Fruit fly (Drosophila melanogaster) whole organism, embryonic: ENCODE results near the gene CG13833.

Source experiments
- CG10274 ChIP-seq: fragments of 200-800 bp; sonication (Bioruptor generic); optimal IDR thresholded peaks from 3 replicates; lab custom pipeline; 2017; ENCODE audit warnings: missing biosample characterization, mild to moderate bottlenecking, missing genetic modification characterization
- CG10959 ChIP-seq: fragments of 200-800 bp; sonication (Bioruptor generic); IDR thresholded peaks from 2 replicates; pipeline ENCODE4 v1.3.6; 2022; ENCODE audit warnings: missing biosample characterization, missing genetic modification characterization
- CG11085 ChIP-seq: fragments of 200-800 bp; sonication (Bioruptor generic); IDR thresholded peaks from 2 replicates; pipeline ENCODE4 v1.3.6; 2022; ENCODE audit warnings: missing biosample characterization, missing genetic modification characterization
- CG11247 ChIP-seq: fragments of 200-800 bp; sonication (Bioruptor generic); IDR thresholded peaks from 2 replicates; pipeline ENCODE4 v1.3.6; 2022; ENCODE audit warnings: missing biosample characterization, missing genetic modification characterization
- CG11456 ChIP-seq: fragments of 200-800 bp; sonication (Bioruptor generic); IDR thresholded peaks from 3 replicates; pipeline ENCODE4 v1.3.6; 2022; ENCODE audit warnings: missing biosample characterization, missing genetic modification characterization
- CG12104 ChIP-seq: fragments of 200-800 bp; sonication (Bioruptor generic); optimal IDR thresholded peaks from 3 replicates; lab custom pipeline; 2016; ENCODE audit warnings: missing biosample characterization, missing genetic modification characterization
- CG12219 ChIP-seq: fragments of 200-800 bp; sonication (Bioruptor generic); optimal IDR thresholded peaks from 3 replicates; lab custom pipeline; 2018; ENCODE audit warnings: missing biosample characterization, mild to moderate bottlenecking, missing genetic modification characterization
- CG13296 ChIP-seq: fragments of 200-800 bp; sonication (Bioruptor generic); optimal IDR thresholded peaks from 3 replicates; lab custom pipeline; 2018; ENCODE audit warnings: missing biosample characterization, mild to moderate bottlenecking, missing genetic modification characterization
- CG13775 ChIP-seq: fragments of 200-800 bp; sonication (Bioruptor generic); optimal IDR thresholded peaks from 3 replicates; lab custom pipeline; 2017; ENCODE audit warnings: missing biosample characterization, mild to moderate bottlenecking, missing genetic modification characterization
- CG15011 ChIP-seq: fragments of 200-800 bp; sonication (Bioruptor generic); optimal IDR thresholded peaks from 3 replicates; lab custom pipeline; 2018; ENCODE audit warnings: missing biosample characterization, mild to moderate bottlenecking, missing genetic modification characterization
- CG15514 ChIP-seq: fragments of 200-800 bp; sonication (Bioruptor generic); optimal IDR thresholded peaks from 3 replicates; lab custom pipeline; 2017; ENCODE audit warnings: missing biosample characterization, missing genetic modification characterization, mild to moderate bottlenecking, moderate library complexity, missing genetic modification reagents
- CG16815 ChIP-seq: fragments of 200-800 bp; sonication (Bioruptor generic); optimal IDR thresholded peaks from 3 replicates; lab custom pipeline; 2017; ENCODE audit warnings: missing biosample characterization, mild to moderate bottlenecking, missing genetic modification characterization
- CG16863 ChIP-seq: fragments of 200-800 bp; sonication (Bioruptor generic); optimal IDR thresholded peaks from 3 replicates; lab custom pipeline; 2016; ENCODE audit warnings: missing biosample characterization, missing genetic modification characterization
- CG17361 ChIP-seq: fragments of 200-800 bp; sonication (Bioruptor generic); IDR thresholded peaks from 3 replicates; pipeline ENCODE4 v1.3.6; 2022; ENCODE audit warnings: missing biosample characterization, missing genetic modification characterization
- CG17385 ChIP-seq: fragments of 200-800 bp; sonication (Bioruptor generic); optimal IDR thresholded peaks from 3 replicates; lab custom pipeline; 2018; ENCODE audit warnings: missing biosample characterization, mild to moderate bottlenecking, missing genetic modification characterization
- CG18599 ChIP-seq: fragments of 200-800 bp; sonication (Bioruptor generic); optimal IDR thresholded peaks from 3 replicates; lab custom pipeline; 2017; ENCODE audit warnings: missing biosample characterization, missing genetic modification characterization, mild to moderate bottlenecking, moderate library complexity, missing genetic modification reagents
- CG2202 ChIP-seq: fragments of 200-800 bp; sonication (Bioruptor generic); optimal IDR thresholded peaks from 2 replicates; lab custom pipeline; 2018; ENCODE audit warnings: missing biosample characterization, mild to moderate bottlenecking, missing genetic modification characterization
- CG2678 ChIP-seq: fragments of 200-800 bp; sonication (Bioruptor generic); optimal IDR thresholded peaks from 3 replicates; lab custom pipeline; 2019; ENCODE audit warnings: missing biosample characterization, mild to moderate bottlenecking, missing genetic modification characterization, moderate library complexity
- CG30403 ChIP-seq: fragments of 200-800 bp; sonication (Bioruptor generic); optimal IDR thresholded peaks from 3 replicates; lab custom pipeline; 2016; ENCODE audit warnings: missing biosample characterization, missing genetic modification characterization
- CG30431 ChIP-seq: fragments of 200-800 bp; sonication (Bioruptor generic); optimal IDR thresholded peaks from 2 replicates; lab custom pipeline; 2017; ENCODE audit warnings: missing biosample characterization, missing genetic modification characterization
- CG31441 ChIP-seq: fragments of 200-800 bp; sonication (Bioruptor generic); IDR thresholded peaks from 2 replicates; pipeline ENCODE4 v1.3.6; 2022; ENCODE audit warnings: missing biosample characterization, missing genetic modification characterization
- CG32772 ChIP-seq: fragments of 200-800 bp; sonication (Bioruptor generic); IDR thresholded peaks from 2 replicates; pipeline ENCODE4 v1.3.6; 2022; ENCODE audit warnings: missing biosample characterization, missing genetic modification characterization
- CG3847 ChIP-seq: fragments of 200-800 bp; sonication (Bioruptor generic); IDR thresholded peaks from 2 replicates; pipeline ENCODE4 v1.3.6; 2022; ENCODE audit warnings: missing biosample characterization, missing genetic modification characterization
- CG4424 ChIP-seq: fragments of 200-800 bp; sonication (Bioruptor generic); optimal IDR thresholded peaks from 3 replicates; lab custom pipeline; 2016; ENCODE audit warnings: missing biosample characterization, missing genetic modification characterization
- CG4730 ChIP-seq: fragments of 200-800 bp; sonication (Bioruptor generic); IDR thresholded peaks from 2 replicates; pipeline ENCODE4 v1.3.6; 2022; ENCODE audit warnings: missing biosample characterization, missing genetic modification characterization
- CG7928 ChIP-seq: fragments of 200-800 bp; sonication (Bioruptor generic); optimal IDR thresholded peaks from 2 replicates; lab custom pipeline; 2017; ENCODE audit warnings: missing biosample characterization, mild to moderate bottlenecking, missing genetic modification characterization
- CG8944 ChIP-seq: fragments of 200-800 bp; sonication (Bioruptor generic); optimal IDR thresholded peaks from 3 replicates; lab custom pipeline; 2016; ENCODE audit warnings: missing biosample characterization, missing genetic modification characterization
- D19B ChIP-seq: fragments of 200-800 bp; sonication (Bioruptor generic); optimal IDR thresholded peaks from 2 replicates; lab custom pipeline; 2017; ENCODE audit warnings: missing biosample characterization, mild to moderate bottlenecking, missing genetic modification characterization
- Dek ChIP-seq: fragments of 200-800 bp; sonication (Bioruptor generic); optimal IDR thresholded peaks from 3 replicates; lab custom pipeline; 2019; ENCODE audit warnings: missing biosample characterization, mild to moderate bottlenecking, missing genetic modification characterization, moderate library complexity
- Ets97D ChIP-seq: fragments of 200-800 bp; sonication (Bioruptor generic); optimal IDR thresholded peaks from 3 replicates; lab custom pipeline; 2016; ENCODE audit warnings: missing biosample characterization, missing genetic modification characterization
- HLH54F ChIP-seq: fragments of 200-800 bp; sonication (Bioruptor generic); optimal IDR thresholded peaks from 3 replicates; lab custom pipeline; 2016; ENCODE audit warnings: missing biosample characterization, missing genetic modification characterization
- HmgZ ChIP-seq: fragments of 200-800 bp; sonication (Bioruptor generic); optimal IDR thresholded peaks from 2 replicates; lab custom pipeline; 2018; ENCODE audit warnings: missing biosample characterization, mild to moderate bottlenecking, missing genetic modification characterization
- Mad ChIP-seq: fragments of 200-800 bp; sonication (Bioruptor generic); optimal IDR thresholded peaks from 2 replicates; lab custom pipeline; 2016; ENCODE audit warnings: missing biosample characterization, missing genetic modification characterization
- Rx ChIP-seq: fragments of 200-800 bp; sonication (Bioruptor generic); IDR thresholded peaks from 2 replicates; pipeline ENCODE4 v1.3.6; 2022; ENCODE audit warnings: missing biosample characterization, missing genetic modification characterization
- Sry-β ChIP-seq: fragments of 200-800 bp; sonication (Bioruptor generic); optimal IDR thresholded peaks from 2 replicates; lab custom pipeline; 2018; ENCODE audit warnings: missing biosample characterization, mild to moderate bottlenecking, missing genetic modification characterization, moderate library complexity
- Xrp1 ChIP-seq: fragments of 200-800 bp; sonication (Bioruptor generic); IDR thresholded peaks from 2 replicates; pipeline ENCODE4 v1.3.6; 2022; ENCODE audit warnings: missing biosample characterization, missing genetic modification characterization
- ara ChIP-seq: fragments of 200-800 bp; sonication (Bioruptor generic); IDR thresholded peaks from 2 replicates; pipeline ENCODE4 v1.3.6; 2022; ENCODE audit warnings: missing biosample characterization, missing genetic modification characterization
- bab2 ChIP-seq: fragments of 200-800 bp; sonication (Bioruptor generic); optimal IDR thresholded peaks from 2 replicates; lab custom pipeline; 2016; ENCODE audit warnings: missing biosample characterization, missing genetic modification characterization
- bcd ChIP-seq: fragments of 200-800 bp; sonication (Bioruptor generic); optimal IDR thresholded peaks from 2 replicates; lab custom pipeline; 2017; ENCODE audit warnings: missing biosample characterization, mild to moderate bottlenecking, missing genetic modification characterization
- br ChIP-seq: fragments of >200 bp; optimal IDR thresholded peaks from 2 replicates; lab custom pipeline; 2017
- crc ChIP-seq: fragments of 200-800 bp; sonication (Bioruptor generic); optimal IDR thresholded peaks from 2 replicates; lab custom pipeline; 2016; ENCODE audit warnings: missing biosample characterization, missing genetic modification characterization
- gce ChIP-seq: fragments of 200-800 bp; sonication (Bioruptor generic); IDR thresholded peaks from 3 replicates; pipeline ENCODE4 v1.3.6; 2022; ENCODE audit warnings: missing biosample characterization, missing genetic modification characterization
- ind ChIP-seq: fragments of 200-800 bp; sonication (Bioruptor generic); optimal IDR thresholded peaks from 3 replicates; lab custom pipeline; 2016; ENCODE audit warnings: missing biosample characterization, missing genetic modification characterization
- insv ChIP-seq, 2 experiments: fragments of 200-800 bp; sonication (Bioruptor generic); optimal IDR thresholded peaks; 3 replicates each; lab custom pipeline; 2016 to 2018; ENCODE audit warnings: missing biosample characterization in 2 of 2, missing genetic modification characterization in 2 of 2
- lilli ChIP-seq: fragments of 200-800 bp; sonication (Bioruptor generic); optimal IDR thresholded peaks from 3 replicates; lab custom pipeline; 2016; ENCODE audit warnings: missing biosample characterization, missing genetic modification characterization
- pho ChIP-seq: fragments of 200-800 bp; sonication (Bioruptor generic); optimal IDR thresholded peaks from 2 replicates; lab custom pipeline; 2016; ENCODE audit warnings: missing biosample characterization, missing genetic modification characterization
- phol ChIP-seq: fragments of 200-800 bp; sonication (Bioruptor generic); optimal IDR thresholded peaks from 3 replicates; lab custom pipeline; 2018; ENCODE audit warnings: missing biosample characterization, mild to moderate bottlenecking, missing genetic modification characterization, moderate library complexity
- sd ChIP-seq: fragments of 200-800 bp; sonication (Bioruptor generic); optimal IDR thresholded peaks from 3 replicates; lab custom pipeline; 2018; ENCODE audit warnings: missing biosample characterization, mild to moderate bottlenecking, missing genetic modification characterization, moderate library complexity
- ssp ChIP-seq: fragments of 200-800 bp; sonication (Bioruptor generic); IDR thresholded peaks from 2 replicates; pipeline ENCODE4 v1.3.6; 2022; ENCODE audit warnings: missing biosample characterization, missing genetic modification characterization
- tgo ChIP-seq: fragments of 200-800 bp; sonication (Bioruptor generic); IDR thresholded peaks from 3 replicates; pipeline ENCODE4 v1.3.6; 2022; ENCODE audit warnings: missing biosample characterization, missing genetic modification characterization
- wdn ChIP-seq: fragments of 200-800 bp; sonication (Bioruptor generic); IDR thresholded peaks from 2 replicates; pipeline ENCODE4 v1.3.6; 2022; ENCODE audit warnings: missing biosample characterization, missing genetic modification characterization
- zfh2 ChIP-seq: fragments of 200-800 bp; sonication (Bioruptor generic); optimal IDR thresholded peaks from 2 replicates; lab custom pipeline; 2016; ENCODE audit warnings: missing biosample characterization, missing genetic modification characterization

Gene CG13833

dm6 chr3R:23028506-23028905 is 6.9 kb downstream of the CG13833 start:
- TF ChIP-seq CG31441 (GFP tag; lab: Robert Waterston, UW) = 0 out of 2 replicates have a peak, but pooled peaks have one; percentile 34
- TF ChIP-seq Ets97D (GFP tag; lab: Kevin White, UChicago) = no peak
- peak; percentile 3 for TF ChIP-seq Mad (GFP tag; lab: Kevin White, UChicago)
- peak; percentile 67 for TF ChIP-seq CG11247 (GFP tag; lab: Robert Waterston, UW)
- no peak for TF ChIP-seq sd
- TF ChIP-seq tgo (GFP tag; lab: Robert Waterston, UW) = peak; percentile 73
- TF ChIP-seq lilli (GFP tag; lab: Kevin White, UChicago) = peak; percentile 75
- peak; percentile 17 for TF ChIP-seq CG15514
- TF ChIP-seq Dek (tag; lab: Kevin White, UChicago) = peak; percentile 37
- peak; percentile 44; the same call in 1 of the 2 replicates for TF ChIP-seq CG4730 (GFP tag; lab: Robert Waterston, UW)
- TF ChIP-seq CG12104 (GFP tag; lab: Kevin White, UChicago) = peak; percentile 37
- TF ChIP-seq pho (GFP tag; lab: Kevin White, UChicago) = peak; percentile 77
- TF ChIP-seq CG30403 (GFP tag; lab: Kevin White, UChicago) = peak; percentile 60
- TF ChIP-seq CG17361 (GFP tag; lab: Robert Waterston, UW) = 0 out of 3 replicates have a peak, but pooled peaks have one; percentile 40
- TF ChIP-seq CG2678 = peak; percentile 65
- TF ChIP-seq CG17385 = peak; percentile 1
- peak; percentile 47 for TF ChIP-seq CG13775 (GFP tag; lab: Kevin White, UChicago)
- peak; percentile 28 for TF ChIP-seq crc (GFP tag; lab: Kevin White, UChicago)
- no peak for TF ChIP-seq br (lab: Kevin White, UChicago)
- TF ChIP-seq phol = peak; percentile 32
- peak; percentile 53; the same call in 1 of the 2 replicates for TF ChIP-seq wdn (GFP tag; lab: Robert Waterston, UW)
- no peak for TF ChIP-seq CG13296 (GFP tag; lab: Kevin White, UChicago)
- TF ChIP-seq gce (GFP tag; lab: Robert Waterston, UW) = no peak
- TF ChIP-seq insv (GFP tag; optimal IDR thresholded peaks at IDR 0.05; lab: Kevin White, UChicago) = no peak
- peak; percentile 15 for TF ChIP-seq HmgZ (tag; lab: Kevin White, UChicago)
- no peak for TF ChIP-seq CG15011 (GFP tag; lab: Kevin White, UChicago)
- TF ChIP-seq D19B (GFP tag; lab: Kevin White, UChicago) = peak; percentile 40
- TF ChIP-seq bcd = peak; percentile 63
- TF ChIP-seq CG11085 = no peak
- TF ChIP-seq CG11456 (GFP tag; lab: Robert Waterston, UW) = peak; percentile 67; the same call in 1 of the 3 replicates
- TF ChIP-seq HLH54F (GFP tag; lab: Kevin White, UChicago) = peak; percentile 56
- TF ChIP-seq CG4424 = peak; percentile 17
- TF ChIP-seq CG18599 (GFP tag; lab: Kevin White, UChicago) = peak; percentile 43
- TF ChIP-seq CG16815 (GFP tag; lab: Kevin White, UChicago) = peak; percentile 34
- TF ChIP-seq Rx = 0 out of 2 replicates have a peak, but pooled peaks have one; percentile 7
- TF ChIP-seq zfh2 (GFP tag; lab: Kevin White, UChicago) = peak; percentile 75
- peak; percentile 24; the same call in 1 of the 2 replicates for TF ChIP-seq ssp
- TF ChIP-seq CG7928 = peak; percentile 24
- TF ChIP-seq CG30431 (GFP tag; lab: Kevin White, UChicago) = peak; percentile 20
- TF ChIP-seq CG8944 (GFP tag; lab: Kevin White, UChicago) = peak; percentile 45
- TF ChIP-seq CG16863 (GFP tag; lab: Kevin White, UChicago) = peak; percentile 32
- peak; percentile 69 for TF ChIP-seq ind (GFP tag; lab: Kevin White, UChicago)
- TF ChIP-seq ara = peak; percentile 18; the same call in 1 of the 2 replicates
- peak; percentile 50; the same call in 1 of the 2 replicates for TF ChIP-seq Xrp1
- TF ChIP-seq CG32772 (GFP tag; lab: Robert Waterston, UW) = 0 out of 2 replicates have a peak, but pooled peaks have one; percentile 36
- TF ChIP-seq CG2202 (tag; lab: Kevin White, UChicago) = no peak
- peak; percentile 58 for TF ChIP-seq bab2 (GFP tag; lab: Kevin White, UChicago)
- TF ChIP-seq Sry-β (GFP tag; lab: Kevin White, UChicago) = no peak
- peak; percentile 1 for TF ChIP-seq CG10274
- TF ChIP-seq CG10959 (GFP tag; lab: Robert Waterston, UW) = no peak
- peak; percentile 76 for TF ChIP-seq CG3847
- peak; percentile 7 for TF ChIP-seq CG12219
